Fruit fly (Drosophila melanogaster): ENCODE data around the gene Wdr82.

DNA sequence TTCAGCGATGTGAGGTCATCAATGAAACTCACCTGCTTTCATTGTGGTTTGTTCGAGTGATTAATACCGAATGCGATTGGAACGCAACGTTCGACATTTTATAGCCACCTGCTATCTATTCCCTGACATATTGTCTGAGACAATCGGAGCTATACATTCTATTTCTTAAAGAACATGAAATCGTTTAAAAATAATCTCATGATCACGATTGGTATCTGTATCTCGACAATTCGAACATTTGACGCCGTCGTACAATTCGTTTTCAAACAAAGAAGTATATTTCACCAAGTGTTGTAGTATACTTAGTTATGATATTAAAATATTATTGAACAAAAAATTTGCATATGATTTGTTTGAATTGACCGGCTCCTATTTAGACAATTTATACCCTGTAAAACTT is 20.6 kb downstream of the Wdr82 start, which contains the start of gene Peritrophin-15b:
- TF ChIP-seq jim (GFP tag; optimal IDR thresholded peaks at IDR 0.05) (no peak), fru (GFP tag; optimal IDR thresholded peaks at IDR 0.05) (no peak), dsf (GFP tag; optimal IDR thresholded peaks at IDR 0.05; ENCODE audit: borderline replicate concordance) (no peak), usp (GFP tag; optimal IDR thresholded peaks at IDR 0.05) (no peak), Hr78 (GFP tag; optimal IDR thresholded peaks at IDR 0.05) (no peak)
